Worm (Caenorhabditis elegans): Measurements from ENCODE around the gene Y54G2A.72.

DNA sequence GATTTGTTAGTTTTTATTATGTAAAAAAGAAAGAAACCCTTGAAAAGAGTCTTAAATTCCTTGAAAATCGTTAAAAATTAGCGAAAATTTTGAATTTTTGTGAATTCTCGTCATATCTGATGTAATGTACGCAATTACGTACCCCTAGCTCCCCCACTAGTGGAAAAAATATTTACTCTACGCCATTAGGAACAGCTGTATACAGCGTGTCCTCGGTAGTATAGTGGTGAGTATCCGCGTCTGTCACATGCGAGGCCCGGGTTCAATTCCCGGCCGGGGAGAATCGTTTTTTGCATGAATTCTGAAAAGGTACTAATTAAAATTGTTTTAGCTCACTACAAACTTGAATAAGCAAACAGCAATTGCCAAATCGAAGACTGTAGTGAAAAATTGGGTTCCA, 21.9 kb downstream of the Y54G2A.72 start:
- no peak for TF ChIP-seq nhr-80 (tag; optimal IDR thresholded peaks at IDR 0.05)
- no peak for TF ChIP-seq lin-54 (GFP tag; optimal IDR thresholded peaks at IDR 0.05)
- TF ChIP-seq B0261.1 (tag; optimal IDR thresholded peaks at IDR 0.05): no peak
- no peak for TF ChIP-seq unc-130 (GFP tag; optimal IDR thresholded peaks at IDR 0.05)
- no peak for TF ChIP-seq C06A6.2 (GFP tag; conservative IDR thresholded peaks at IDR 0.05)
- TF ChIP-seq snpc-4 (GFP tag; optimal IDR thresholded peaks at IDR 0.05): no peak
- TF ChIP-seq snpc-4 (tag; optimal IDR thresholded peaks at IDR 0.05): no peak
- TF ChIP-seq ama-1 (optimal IDR thresholded peaks at IDR 0.05): no peak
- no peak for TF ChIP-seq ama-1 (GFP tag; optimal IDR thresholded peaks at IDR 0.05)
- no peak for TF ChIP-seq F57A8.1 (GFP tag; optimal IDR thresholded peaks at IDR 0.05)
- no peak for TF ChIP-seq cebp-2 (GFP tag; IDR thresholded peaks at IDR 0.05)
- TF ChIP-seq him-1 (tag; optimal IDR thresholded peaks at IDR 0.05): no peak
- no peak for TF ChIP-seq akir-1 (GFP tag; optimal IDR thresholded peaks at IDR 0.05)
- no peak for TF ChIP-seq repo-1 (tag; optimal IDR thresholded peaks at IDR 0.05)
